Fruit fly (Drosophila melanogaster): ENCODE measurements around the gene nAChRalpha4.

The nAChRalpha4 gene

DNA sequence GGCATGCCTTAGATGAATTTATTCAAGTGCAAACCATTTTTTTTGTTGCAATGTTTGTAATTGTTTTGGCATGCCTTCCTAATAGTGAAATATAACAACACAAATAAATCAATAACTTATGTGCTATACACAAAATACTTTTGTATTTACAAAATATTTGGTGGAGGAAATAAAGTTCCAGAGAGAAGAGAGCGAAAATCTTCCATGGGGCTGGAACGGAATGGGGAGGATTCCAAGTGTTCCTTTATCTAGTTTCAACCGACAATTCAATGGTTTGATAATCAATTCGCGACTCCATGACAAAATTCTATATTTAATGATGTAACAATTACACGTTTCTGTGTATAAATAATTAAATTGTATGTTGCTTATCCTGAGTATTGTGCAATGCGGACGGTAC is at the start of gene nAChRalpha4:
Gene nAChRalpha4 (plus strand): TSS at position 246 of the 400 bp plus-strand sequence.
- no peak for TF ChIP-seq insv (optimal IDR thresholded peaks at IDR 0.05)
- TF ChIP-seq Sin3A (optimal IDR thresholded peaks at IDR 0.05), result no peak
- no peak for TF ChIP-seq Myc (optimal IDR thresholded peaks at IDR 0.05)
- no peak for TF ChIP-seq h (optimal IDR thresholded peaks at IDR 0.05)
- TF ChIP-seq psq (optimal IDR thresholded peaks at IDR 0.05), result no peak
- no peak for TF ChIP-seq ttk (optimal IDR thresholded peaks at IDR 0.05)

DNA sequence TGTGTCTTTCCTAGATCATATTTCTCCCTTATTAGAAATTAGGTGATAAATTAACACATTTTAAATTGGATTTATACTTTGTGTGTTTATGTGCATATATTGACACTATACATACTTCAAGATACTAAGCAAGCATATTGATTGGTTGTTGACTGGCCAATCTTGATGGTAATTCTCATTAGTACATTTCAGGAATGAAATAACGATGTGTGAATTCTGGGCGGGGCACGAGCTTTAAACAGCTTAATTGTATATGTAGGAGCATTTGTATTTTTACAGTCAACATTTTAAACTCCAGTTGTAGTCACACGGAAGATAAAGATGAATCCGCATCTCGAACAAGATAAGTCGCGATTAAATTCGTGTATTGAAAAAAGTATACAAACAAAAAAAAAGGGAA is 32.3 kb upstream of the nAChRalpha4 start, which contains the start of gene CG34031:
Gene CG34031 (plus strand): TSS at position 301 of the 400 bp plus-strand sequence.
- TF ChIP-seq ttk (optimal IDR thresholded peaks at IDR 0.05), result no peak
- no peak for TF ChIP-seq Sin3A (optimal IDR thresholded peaks at IDR 0.05)
- no peak for TF ChIP-seq insv (optimal IDR thresholded peaks at IDR 0.05)
- no peak for TF ChIP-seq psq (optimal IDR thresholded peaks at IDR 0.05)
- TF ChIP-seq h (optimal IDR thresholded peaks at IDR 0.05), result no peak
- no peak for TF ChIP-seq Myc (optimal IDR thresholded peaks at IDR 0.05)

DNA sequence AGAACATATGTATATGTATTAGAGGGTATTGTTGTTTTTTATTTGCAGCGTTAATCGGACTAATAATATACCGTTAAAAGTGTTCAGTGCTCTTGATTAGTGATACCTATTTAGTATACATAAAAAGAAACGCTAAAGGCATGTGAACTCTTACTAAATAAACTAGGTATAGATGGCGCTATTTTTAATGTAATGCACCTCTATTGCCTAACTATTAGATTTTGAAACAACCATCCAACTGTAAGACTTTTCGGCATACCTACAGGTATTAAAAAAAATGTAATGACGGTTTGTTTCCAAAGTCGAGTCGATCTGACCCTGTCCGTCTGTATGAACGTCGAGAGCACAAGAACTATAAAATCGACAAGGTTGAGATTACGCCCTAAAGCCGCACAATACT is 592 bp downstream of the nAChRalpha4 start:
- TF ChIP-seq psq (optimal IDR thresholded peaks at IDR 0.05) (no peak), ttk (optimal IDR thresholded peaks at IDR 0.05) (no peak), insv (optimal IDR thresholded peaks at IDR 0.05) (no peak), h (optimal IDR thresholded peaks at IDR 0.05) (no peak), Myc (optimal IDR thresholded peaks at IDR 0.05) (no peak), Sin3A (optimal IDR thresholded peaks at IDR 0.05) (no peak)

DNA sequence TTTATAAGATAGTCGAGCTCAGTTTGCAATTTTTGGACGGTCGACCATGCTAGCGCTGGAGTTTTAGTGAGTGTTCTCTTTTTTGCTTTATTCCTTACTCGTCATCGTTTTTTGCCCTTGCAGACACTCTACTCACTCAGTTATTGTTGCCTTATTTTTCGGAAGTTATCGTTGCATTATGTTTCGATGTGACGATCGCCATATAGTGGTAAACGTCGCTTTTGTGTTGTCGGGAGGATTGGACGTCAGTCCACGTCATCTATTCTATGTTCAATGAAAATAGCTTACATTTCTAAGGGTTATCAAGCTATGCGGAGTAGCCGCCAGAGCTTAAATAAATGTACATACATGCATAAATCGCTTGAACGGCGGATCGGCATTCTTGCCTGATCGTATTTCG is 7.7 kb downstream of the nAChRalpha4 start:
- TF ChIP-seq psq (optimal IDR thresholded peaks at IDR 0.05) (no peak), h (optimal IDR thresholded peaks at IDR 0.05) (no peak), Sin3A (optimal IDR thresholded peaks at IDR 0.05) (no peak), Myc (optimal IDR thresholded peaks at IDR 0.05) (no peak)

DNA sequence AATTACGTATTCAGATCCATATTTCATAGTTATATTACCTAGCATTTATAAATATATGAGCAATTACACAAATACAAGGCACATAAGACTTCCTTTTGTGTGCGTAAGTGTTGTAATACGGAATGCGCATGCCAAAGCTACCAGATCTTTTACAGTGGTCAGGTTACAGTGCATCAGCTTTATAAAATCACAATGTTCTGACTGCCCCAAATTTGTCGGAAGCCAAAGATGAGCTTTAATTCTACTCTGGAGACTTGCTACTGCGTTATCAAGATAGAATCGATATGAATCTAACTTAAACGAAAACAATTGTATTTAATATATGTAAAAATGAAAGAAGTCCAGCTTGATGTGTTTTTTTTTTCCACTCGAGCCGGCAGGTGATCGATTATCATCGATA is 34.4 kb downstream of the nAChRalpha4 start:
- TF ChIP-seq ttk (optimal IDR thresholded peaks at IDR 0.05), result no peak
- TF ChIP-seq insv (optimal IDR thresholded peaks at IDR 0.05), result no peak
- TF ChIP-seq psq (optimal IDR thresholded peaks at IDR 0.05), result no peak
- no peak for TF ChIP-seq Sin3A (optimal IDR thresholded peaks at IDR 0.05)
- TF ChIP-seq Myc (optimal IDR thresholded peaks at IDR 0.05), result no peak
- no peak for TF ChIP-seq h (optimal IDR thresholded peaks at IDR 0.05)

DNA sequence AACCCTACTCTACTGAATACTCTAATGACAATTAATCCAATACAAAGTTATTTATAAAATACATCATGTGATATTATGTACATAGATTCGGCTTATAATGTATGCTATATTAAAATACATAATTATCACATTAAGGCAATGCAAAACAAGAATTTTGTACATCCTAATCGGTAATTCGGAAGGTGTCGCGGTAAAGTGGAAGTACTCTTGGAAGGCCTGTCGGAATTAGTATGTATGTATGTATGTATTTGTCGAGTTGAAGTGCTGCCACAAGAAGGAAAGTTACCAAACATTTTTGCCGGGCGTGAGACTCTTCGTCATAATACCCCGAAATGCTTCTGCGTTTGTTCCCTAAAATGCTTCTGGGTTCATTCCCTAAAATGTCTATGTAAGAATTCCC is 42.6 kb downstream of the nAChRalpha4 start:
- TF ChIP-seq ttk (optimal IDR thresholded peaks at IDR 0.05) (no peak), h (optimal IDR thresholded peaks at IDR 0.05) (no peak), Myc (optimal IDR thresholded peaks at IDR 0.05) (no peak), Sin3A (optimal IDR thresholded peaks at IDR 0.05) (no peak), insv (optimal IDR thresholded peaks at IDR 0.05) (no peak), psq (optimal IDR thresholded peaks at IDR 0.05) (no peak)

DNA sequence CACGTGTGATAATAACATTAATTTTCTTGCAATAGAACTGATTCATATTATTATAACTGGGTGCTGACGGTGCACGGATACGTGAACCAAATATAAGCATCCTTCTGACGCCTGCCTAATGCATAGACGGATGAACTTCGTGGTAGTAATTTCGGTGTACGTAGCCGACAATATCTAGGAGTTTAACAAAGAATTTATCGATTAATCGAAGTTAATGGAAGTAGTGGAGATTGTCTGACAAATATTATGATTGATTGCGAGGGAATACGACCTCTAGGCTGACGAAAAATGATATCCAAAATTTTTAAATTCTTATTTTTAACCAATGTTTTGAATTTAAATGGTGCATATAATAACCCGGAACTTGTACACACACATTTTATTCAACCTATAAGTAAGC is 44.1 kb downstream of the nAChRalpha4 start:
- TF ChIP-seq Sin3A (optimal IDR thresholded peaks at IDR 0.05), result no peak
- TF ChIP-seq h (optimal IDR thresholded peaks at IDR 0.05), result no peak
- TF ChIP-seq ttk (optimal IDR thresholded peaks at IDR 0.05), result no peak
- TF ChIP-seq psq (optimal IDR thresholded peaks at IDR 0.05), result no peak
- TF ChIP-seq insv (optimal IDR thresholded peaks at IDR 0.05), result no peak
- TF ChIP-seq Myc (optimal IDR thresholded peaks at IDR 0.05), result no peak

DNA sequence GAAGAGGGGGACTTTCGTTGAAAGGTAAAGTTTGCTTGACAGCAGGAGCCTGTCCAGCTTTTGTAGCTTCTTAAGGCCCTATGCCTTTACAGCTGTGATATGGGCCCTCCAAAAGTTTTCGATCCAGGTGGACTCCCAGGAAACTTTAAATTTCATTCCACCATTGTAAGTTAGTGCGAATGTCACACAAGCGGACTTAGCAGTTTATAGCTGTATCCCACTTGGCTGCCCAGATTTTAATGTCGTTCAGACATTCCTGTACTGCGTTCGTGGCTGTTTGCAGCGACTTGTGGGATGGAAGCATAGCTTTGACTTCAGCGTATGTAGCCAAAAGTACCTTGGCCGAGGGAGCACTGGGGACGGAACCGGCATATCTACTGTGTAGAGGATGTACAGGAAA is 52.0 kb downstream of the nAChRalpha4 start:
- TF ChIP-seq Sin3A (optimal IDR thresholded peaks at IDR 0.05) (no peak), psq (optimal IDR thresholded peaks at IDR 0.05) (no peak), Myc (optimal IDR thresholded peaks at IDR 0.05) (no peak), insv (optimal IDR thresholded peaks at IDR 0.05) (no peak), h (optimal IDR thresholded peaks at IDR 0.05) (no peak), ttk (optimal IDR thresholded peaks at IDR 0.05) (no peak)

DNA sequence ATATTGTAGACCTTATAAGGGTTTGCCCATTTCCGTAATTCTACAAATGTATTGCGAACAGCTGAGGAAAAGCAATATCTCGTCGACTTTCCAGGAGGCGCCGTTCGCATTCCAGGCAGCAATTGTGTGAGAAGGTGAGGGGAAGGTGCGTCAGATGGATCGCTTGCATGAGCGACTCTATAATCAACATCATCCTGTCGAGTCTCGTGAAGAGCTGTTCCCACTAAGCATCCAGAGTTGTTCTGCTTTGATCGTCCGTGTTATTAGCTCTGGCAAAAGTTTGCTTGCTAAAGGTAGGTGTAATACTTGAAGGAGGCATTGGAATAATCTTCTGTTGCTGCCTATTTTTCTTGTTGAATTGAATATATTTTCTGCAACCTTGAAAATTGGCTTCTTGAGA is 53.5 kb downstream of the nAChRalpha4 start:
- TF ChIP-seq psq (optimal IDR thresholded peaks at IDR 0.05) (no peak), h (optimal IDR thresholded peaks at IDR 0.05) (no peak), insv (optimal IDR thresholded peaks at IDR 0.05) (no peak), Myc (optimal IDR thresholded peaks at IDR 0.05) (no peak), Sin3A (optimal IDR thresholded peaks at IDR 0.05) (no peak), ttk (optimal IDR thresholded peaks at IDR 0.05) (no peak)

DNA sequence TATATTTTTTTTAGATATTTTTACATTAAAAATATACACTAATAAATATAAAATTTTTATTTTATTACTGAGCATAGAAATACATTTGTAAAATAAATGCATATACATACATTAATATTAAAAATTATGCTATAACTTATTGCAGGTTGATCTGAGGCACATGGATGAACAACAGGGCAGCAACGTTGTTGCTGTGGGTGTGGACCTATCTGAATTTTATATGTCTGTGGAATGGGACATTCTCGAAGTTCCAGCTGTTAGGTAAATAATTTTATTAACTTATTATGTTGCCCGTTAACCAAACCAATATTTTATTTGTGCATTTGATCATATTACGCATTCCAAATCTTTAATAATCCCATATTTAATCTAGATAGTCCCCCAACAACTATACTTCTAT is 56.1 kb downstream of the nAChRalpha4 start:
- TF ChIP-seq ttk (optimal IDR thresholded peaks at IDR 0.05), result no peak
- no peak for TF ChIP-seq Myc (optimal IDR thresholded peaks at IDR 0.05)
- no peak for TF ChIP-seq h (optimal IDR thresholded peaks at IDR 0.05)
- TF ChIP-seq psq (optimal IDR thresholded peaks at IDR 0.05), result no peak
- TF ChIP-seq insv (optimal IDR thresholded peaks at IDR 0.05), result no peak
- TF ChIP-seq Sin3A (optimal IDR thresholded peaks at IDR 0.05), result no peak

DNA sequence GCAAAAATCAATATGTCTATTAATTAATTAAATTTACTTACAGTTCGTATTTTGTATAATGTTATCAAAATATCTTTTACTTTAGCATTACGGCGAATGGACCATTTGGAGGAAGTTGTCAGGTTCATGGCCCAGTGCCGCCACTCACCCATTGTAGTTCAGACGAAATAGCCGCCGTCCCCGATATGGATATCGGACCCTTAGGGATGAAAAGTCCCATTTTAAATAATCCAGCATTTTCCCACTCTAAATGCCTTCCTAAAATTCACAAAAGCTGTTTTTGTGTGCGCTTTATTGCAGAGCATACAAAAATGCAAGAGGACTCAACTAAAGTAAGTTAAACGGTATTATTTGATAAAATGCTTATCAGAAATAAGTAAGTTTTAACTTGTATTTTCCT is 71.7 kb downstream of the nAChRalpha4 start:
- TF ChIP-seq psq (optimal IDR thresholded peaks at IDR 0.05) (no peak), h (optimal IDR thresholded peaks at IDR 0.05) (no peak), insv (optimal IDR thresholded peaks at IDR 0.05) (no peak), Sin3A (optimal IDR thresholded peaks at IDR 0.05) (no peak), ttk (optimal IDR thresholded peaks at IDR 0.05) (no peak)

DNA sequence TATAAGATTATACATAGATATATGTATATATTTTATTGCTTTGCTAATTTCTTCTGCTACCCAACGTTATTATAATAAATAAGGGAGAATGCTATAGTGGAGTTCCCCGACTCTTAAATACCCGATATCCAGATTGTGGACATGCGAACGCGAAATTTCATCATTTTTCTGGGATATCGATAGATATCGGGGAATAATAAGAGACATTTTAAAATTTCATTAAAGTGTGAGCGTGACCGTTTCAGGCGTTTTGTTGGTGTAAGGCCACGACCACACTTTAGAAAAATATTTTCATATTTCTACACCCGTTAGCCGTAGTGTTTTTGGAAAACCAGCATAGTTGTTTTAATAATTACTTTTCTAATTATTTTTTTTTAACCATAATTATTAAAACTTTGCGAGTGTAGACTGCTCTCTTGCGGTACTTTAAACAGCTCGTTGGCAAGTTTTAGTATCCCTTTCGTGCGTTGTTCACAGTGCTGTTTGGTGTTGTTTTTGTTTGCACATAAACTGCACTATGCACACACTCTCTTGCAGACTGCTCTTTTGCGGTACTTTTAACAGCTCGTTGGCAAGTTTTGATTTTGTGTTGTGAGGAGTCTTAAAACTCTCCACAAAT is 72.7 kb downstream of the nAChRalpha4 start:
- TF ChIP-seq Myc (optimal IDR thresholded peaks at IDR 0.05) (no peak), Sin3A (optimal IDR thresholded peaks at IDR 0.05) (no peak), insv (optimal IDR thresholded peaks at IDR 0.05) (no peak), h (optimal IDR thresholded peaks at IDR 0.05) (no peak), psq (optimal IDR thresholded peaks at IDR 0.05) (no peak), ttk (optimal IDR thresholded peaks at IDR 0.05) (no peak)

DNA sequence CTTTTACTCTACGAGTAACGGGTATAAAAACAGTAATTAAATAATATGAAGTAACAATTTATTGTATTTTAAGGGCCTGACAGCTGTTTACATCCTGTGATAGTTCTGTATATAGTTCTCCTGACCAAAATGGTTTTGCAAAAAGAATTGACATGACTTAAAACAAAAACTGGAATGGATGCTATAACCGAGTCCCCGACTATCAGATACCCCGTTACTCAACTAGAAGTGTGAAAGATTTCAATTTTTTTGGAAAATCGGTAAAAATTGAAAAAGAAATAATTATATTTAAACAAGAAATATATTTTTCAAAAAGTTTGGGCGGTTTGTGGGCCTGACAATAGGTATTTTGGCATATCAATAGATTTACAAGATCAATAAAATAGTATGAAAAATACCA is 130.1 kb downstream of the nAChRalpha4 start:
- TF ChIP-seq insv (optimal IDR thresholded peaks at IDR 0.05) (no peak), Sin3A (optimal IDR thresholded peaks at IDR 0.05) (no peak), h (optimal IDR thresholded peaks at IDR 0.05) (no peak), ttk (optimal IDR thresholded peaks at IDR 0.05) (no peak), Myc (optimal IDR thresholded peaks at IDR 0.05) (no peak), psq (optimal IDR thresholded peaks at IDR 0.05) (no peak)

Data from Kc167 (cell line).